Fruit fly (Drosophila melanogaster): ENCODE results near the gene CG7888.

CG7888 gene

dm6 chr3L:11097982-11098663 lies 44.3 kb downstream of the CG7888 start, which contains the start of the genes Irbp18 and APP-BP1 (continued):
- TF ChIP-seq Opbp (GFP tag; IDR thresholded peaks at IDR 0.05; ENCODE audit: partially characterized antibody) (no peak), Fer2 (tag; optimal IDR thresholded peaks at IDR 0.05) (peak; percentile 80), tup (GFP tag; optimal IDR thresholded peaks at IDR 0.05) (peak; percentile 92), CG5953 (GFP tag; IDR thresholded peaks at IDR 0.05) (no peak; the same call in 1 of the 2 replicates), CG10321 (GFP tag; IDR thresholded peaks at IDR 0.05) (peak; percentile 39; the same call in 1 of the 2 replicates), danr (GFP tag; IDR thresholded peaks at IDR 0.05) (peak; percentile 81), fu2 (GFP tag; optimal IDR thresholded peaks at IDR 0.05) (peak; percentile 92), CG32767 (GFP tag; IDR thresholded peaks at IDR 0.05) (peak; percentile 85), NfI (GFP tag; optimal IDR thresholded peaks at IDR 0.05) (peak; percentile 95), CG12299 (tag; optimal IDR thresholded peaks at IDR 0.05) (peak; percentile 85), vnd (GFP tag; IDR thresholded peaks at IDR 0.05; ENCODE audit: partially characterized antibody) (no peak), Nf-YC (tag; optimal IDR thresholded peaks at IDR 0.05) (peak; percentile 82), kay (GFP tag; optimal IDR thresholded peaks at IDR 0.05) (peak; percentile 93), luna (GFP tag; optimal IDR thresholded peaks at IDR 0.05) (peak; percentile 91), CG2889 (GFP tag; IDR thresholded peaks at IDR 0.05) (peak; percentile 91), Hmr (GFP tag; optimal IDR thresholded peaks at IDR 0.05) (peak; percentile 96), Chrac-16 (GFP tag; optimal IDR thresholded peaks at IDR 0.05) (peak; percentile 93), CG1602 (GFP tag; optimal IDR thresholded peaks at IDR 0.05) (peak; percentile 94), chn (GFP tag; optimal IDR thresholded peaks at IDR 0.05) (peak; percentile 96), CG6689 (GFP tag; IDR thresholded peaks at IDR 0.05) (peak; percentile 91), Hr51 (GFP tag; optimal IDR thresholded peaks at IDR 0.05) (peak; percentile 95 to 96), sr (GFP tag; IDR thresholded peaks at IDR 0.05) (0 out of 3 replicates have a peak, but pooled peaks have one; percentile 25), vfl (GFP tag; optimal IDR thresholded peaks at IDR 0.05) (peak; percentile 93), Oaz (GFP tag; IDR thresholded peaks at IDR 0.05) (peak; percentile 70), CG4820 (GFP tag; optimal IDR thresholded peaks at IDR 0.05) (peak; percentile 93), CG34376 (GFP tag; optimal IDR thresholded peaks at IDR 0.05) (peak; percentile 95), Mrtf (GFP tag; IDR thresholded peaks at IDR 0.05) (peak; percentile 81), CG9727 (GFP tag; optimal IDR thresholded peaks at IDR 0.05) (peak; percentile 96), CG3847 (GFP tag; IDR thresholded peaks at IDR 0.05) (peak; percentile 89), CG4282 (GFP tag; optimal IDR thresholded peaks at IDR 0.05) (peak; percentile 89), Doc3 (GFP tag; IDR thresholded peaks at IDR 0.05; ENCODE audit: partially characterized antibody) (no peak), cato (GFP tag; optimal IDR thresholded peaks at IDR 0.05; ENCODE audit: borderline replicate concordance) (peak; percentile 91), dysf (GFP tag; IDR thresholded peaks at IDR 0.05) (peak; percentile 88), usp (GFP tag; optimal IDR thresholded peaks at IDR 0.05) (no peak), CG30020 (tag; optimal IDR thresholded peaks at IDR 0.05) (peak; percentile 79), CG7786 (GFP tag; optimal IDR thresholded peaks at IDR 0.05) (peak; percentile 94), CG17328 (GFP tag; IDR thresholded peaks at IDR 0.05) (peak; percentile 81), Hr78 (GFP tag; optimal IDR thresholded peaks at IDR 0.05) (peak in 1 of 2 experiments; percentile 54), Scr (GFP tag; IDR thresholded peaks at IDR 0.05; ENCODE audit: partially characterized antibody) (no peak), dati (GFP tag; IDR thresholded peaks at IDR 0.05) (no peak), CG31365 (tag; optimal IDR thresholded peaks at IDR 0.05) (peak; percentile 69), CG12104 (GFP tag; optimal IDR thresholded peaks at IDR 0.05) (peak; percentile 95), slp2 (GFP tag; optimal IDR thresholded peaks at IDR 0.05) (peak; percentile 95), nerfin-2 (GFP tag; IDR thresholded peaks at IDR 0.05; ENCODE audit: partially characterized antibody) (no peak), CG1529 (GFP tag; optimal IDR thresholded peaks at IDR 0.05) (peak; percentile 86), CG13775 (GFP tag; optimal IDR thresholded peaks at IDR 0.05) (peak; percentile 96), grn (GFP tag; optimal IDR thresholded peaks at IDR 0.05) (peak; percentile 66), bcd (GFP tag; optimal IDR thresholded peaks at IDR 0.05) (peak; percentile 95), klu (GFP tag; IDR thresholded peaks at IDR 0.05) (peak; percentile 80; the same call in 1 of the 2 replicates)

All from whole organism, embryonic.